Fruit fly (Drosophila melanogaster) whole organism, pupa: ENCODE measurements around the gene Samuel.

Experiments used
- CG10348 ChIP-seq: fragments of 200-800 bp; sonication (Bioruptor generic); IDR thresholded peaks from 2 replicates; pipeline ENCODE4 v1.3.6; 2022; ENCODE audit warnings: missing biosample characterization, missing genetic modification characterization
- CG12605 ChIP-seq: fragments of 200-800 bp; sonication (Bioruptor generic); IDR thresholded peaks from 2 replicates; pipeline ENCODE4 v1.3.6; 2022; ENCODE audit warnings: missing biosample characterization, missing genetic modification characterization
- CG13204 ChIP-seq: fragments of 200-800 bp; sonication (Bioruptor generic); optimal IDR thresholded peaks from 2 replicates; lab custom pipeline; 2018; ENCODE audit warnings: missing biosample characterization, mild to moderate bottlenecking, missing genetic modification characterization, moderate library complexity
- CG14655 ChIP-seq: fragments of 200-800 bp; sonication (Bioruptor generic); optimal IDR thresholded peaks from 3 replicates; lab custom pipeline; 2017; ENCODE audit warnings: mild to moderate bottlenecking, missing biosample characterization, missing genetic modification reagents, missing genetic modification characterization
- CG15710 ChIP-seq: fragments of 200-800 bp; sonication (Bioruptor generic); optimal IDR thresholded peaks from 2 replicates; lab custom pipeline; 2018; ENCODE audit warnings: missing biosample characterization, mild to moderate bottlenecking, missing genetic modification characterization, moderate library complexity
- CG17806 ChIP-seq: fragments of 200-800 bp; sonication (Bioruptor generic); optimal IDR thresholded peaks from 2 replicates; lab custom pipeline; 2018; ENCODE audit warnings: missing biosample characterization, mild to moderate bottlenecking, missing genetic modification characterization, moderate library complexity
- CG32121 ChIP-seq: fragments of 200-800 bp; sonication (Bioruptor generic); IDR thresholded peaks from 2 replicates; pipeline ENCODE4 v1.3.6; 2022; ENCODE audit warnings: missing biosample characterization, missing genetic modification characterization
- CG34367 ChIP-seq: fragments of 200-800 bp; sonication (Bioruptor generic); optimal IDR thresholded peaks from 2 replicates; lab custom pipeline; 2018; ENCODE audit warnings: missing biosample characterization, mild to moderate bottlenecking, missing genetic modification characterization
- CG4496 ChIP-seq: fragments of 200-800 bp; sonication (Bioruptor generic); IDR thresholded peaks from 3 replicates; pipeline ENCODE4 v1.3.6; 2022; ENCODE audit warnings: missing biosample characterization, missing genetic modification characterization
- CG8159 ChIP-seq: fragments of 200-800 bp; sonication (Bioruptor generic); optimal IDR thresholded peaks from 3 replicates; lab custom pipeline; 2018; ENCODE audit warnings: missing biosample characterization, mild to moderate bottlenecking, missing genetic modification characterization, moderate library complexity
- CG8301 ChIP-seq: fragments of 200-800 bp; sonication (Bioruptor generic); optimal IDR thresholded peaks from 2 replicates; lab custom pipeline; 2018; ENCODE audit warnings: missing biosample characterization, mild to moderate bottlenecking, missing genetic modification characterization
- CG9948 ChIP-seq: fragments of 200-800 bp; sonication (Bioruptor generic); optimal IDR thresholded peaks from 2 replicates; lab custom pipeline; 2018; ENCODE audit warnings: missing biosample characterization, mild to moderate bottlenecking, missing genetic modification characterization, moderate library complexity
- D1 ChIP-seq: fragments of 200-800 bp; sonication (Bioruptor generic); optimal IDR thresholded peaks from 2 replicates; lab custom pipeline; 2018; ENCODE audit warnings: missing biosample characterization, mild to moderate bottlenecking, missing genetic modification characterization, moderate library complexity
- EcR ChIP-seq: fragments of 200-800 bp; sonication (Bioruptor generic); optimal IDR thresholded peaks from 3 replicates; lab custom pipeline; 2019; ENCODE audit warnings: missing biosample characterization, missing genetic modification characterization, mild to moderate bottlenecking, moderate library complexity, missing genetic modification reagents
- Ets98B ChIP-seq: fragments of 200-800 bp; sonication (Bioruptor generic); IDR thresholded peaks from 2 replicates; pipeline ENCODE4 v1.3.6; 2022; ENCODE audit warnings: missing biosample characterization, missing genetic modification characterization
- Pif1A ChIP-seq: fragments of 200-800 bp; sonication (Bioruptor generic); optimal IDR thresholded peaks from 3 replicates; lab custom pipeline; 2016; ENCODE audit warnings: missing biosample characterization, missing genetic modification characterization
- Pif1B ChIP-seq: fragments of 200-800 bp; sonication (Bioruptor generic); optimal IDR thresholded peaks from 3 replicates; lab custom pipeline; 2016; ENCODE audit warnings: missing biosample characterization, missing genetic modification characterization
- Snoo ChIP-seq: fragments of 200-800 bp; sonication (Bioruptor generic); optimal IDR thresholded peaks from 3 replicates; lab custom pipeline; 2017; ENCODE audit warnings: missing biosample characterization, mild to moderate bottlenecking, missing genetic modification characterization, inconsistent platforms
- fd96Ca ChIP-seq: fragments of 200-800 bp; sonication (Bioruptor generic); IDR thresholded peaks from 3 replicates; pipeline ENCODE4 v1.3.6; 2022; ENCODE audit warnings: missing biosample characterization, missing genetic modification characterization
- gl ChIP-seq: fragments of 200-800 bp; sonication (Bioruptor generic); optimal IDR thresholded peaks from 2 replicates; lab custom pipeline; 2018; ENCODE audit warnings: missing biosample characterization, mild to moderate bottlenecking, missing genetic modification characterization
- rn ChIP-seq: fragments of 200-800 bp; sonication (Bioruptor generic); IDR thresholded peaks from 2 replicates; pipeline ENCODE4 v1.3.6; 2022; ENCODE audit warnings: missing biosample characterization, missing genetic modification characterization

The Samuel gene

dm6 chr2L:11105320-11105719 lies 38.5 kb upstream of the Samuel start:
- TF ChIP-seq fd96Ca (GFP tag; lab: Robert Waterston, UW): 0 out of 3 replicates have a peak, but pooled peaks have one; percentile 35
- no peak for TF ChIP-seq Pif1B
- no peak for TF ChIP-seq CG12605 (GFP tag; lab: Robert Waterston, UW)
- TF ChIP-seq CG8301 (tag; lab: Kevin White, UChicago): no peak
- TF ChIP-seq, all 21 proteins: peak for 1

DNA sequence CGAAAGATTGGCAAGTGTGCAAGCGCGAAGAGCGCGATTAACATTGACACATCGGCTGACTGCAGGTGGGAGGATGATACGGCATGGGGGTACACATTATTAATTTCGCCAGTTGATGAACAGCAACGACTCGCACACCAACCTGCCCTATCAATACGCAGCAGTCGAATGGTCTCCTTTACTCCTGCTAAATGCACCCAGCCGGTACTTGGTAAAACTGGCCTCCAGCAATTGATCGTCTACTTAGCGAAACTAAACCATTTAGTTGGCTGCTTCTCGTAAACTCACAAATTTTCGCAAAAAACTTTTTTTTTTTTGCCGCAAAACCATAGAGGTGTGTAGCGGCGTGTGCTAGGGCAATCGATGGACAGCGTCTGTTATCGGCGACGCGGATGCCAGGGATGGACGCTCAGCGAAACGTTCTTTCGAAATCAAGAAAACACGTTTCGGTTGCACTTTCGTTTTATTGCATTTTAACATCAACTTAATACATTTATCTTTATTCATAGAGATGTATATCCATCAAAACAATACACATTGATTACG lies 33.8 kb upstream of the Samuel start, which contains the start of gene Ge-1:
Gene Ge-1 (minus strand): TSS at position 373 of the 546 bp plus-strand sequence.
- no peak for TF ChIP-seq CG17806 (tag; lab: Kevin White, UChicago)
- TF ChIP-seq CG4496 (GFP tag; lab: Robert Waterston, UW): no peak
- TF ChIP-seq Ets98B: no peak
- TF ChIP-seq EcR (GFP tag; lab: Kevin White, UChicago): no peak
- TF ChIP-seq gl (tag; lab: Kevin White, UChicago): peak; percentile 2
- no peak for TF ChIP-seq CG34367 (tag; lab: Kevin White, UChicago)

DNA sequence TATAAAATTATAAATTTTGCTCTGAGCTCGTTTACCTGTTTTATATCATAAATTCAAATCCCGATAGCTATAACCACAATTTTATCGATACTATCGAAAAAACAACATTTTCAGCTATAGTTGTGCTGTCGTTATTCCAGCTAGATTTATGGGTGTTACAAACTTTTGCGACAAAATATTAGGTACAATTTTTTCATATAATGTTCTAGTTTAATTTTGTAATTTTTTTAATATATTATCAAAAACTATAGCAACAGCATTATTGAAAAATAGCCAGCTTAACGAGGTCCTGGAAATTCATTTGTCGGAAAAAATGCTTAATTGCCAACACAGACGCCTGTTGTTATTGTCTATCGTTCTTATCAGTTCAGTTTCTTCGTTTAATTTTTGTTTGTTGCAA lies 24.3 kb upstream of the Samuel start, which contains the start of gene Wdr59:
Gene Wdr59 (plus strand): TSS at position 334 of the 400 bp plus-strand sequence.
- no peak for TF ChIP-seq Pif1B
- peak; percentile 42 for TF ChIP-seq CG15710 (tag; lab: Kevin White, UChicago)
- TF ChIP-seq CG17806 (tag; lab: Kevin White, UChicago): peak; percentile 39
- TF ChIP-seq CG32121 (GFP tag; lab: Robert Waterston, UW): peak; percentile 37; the same call in 1 of the 2 replicates
- TF ChIP-seq D1: peak; percentile 87
- TF ChIP-seq CG8159: no peak

- TF ChIP-seq fd96Ca (GFP tag; lab: Robert Waterston, UW) (0 out of 3 replicates have a peak, but pooled peaks have one; percentile 31), CG4496 (GFP tag; lab: Robert Waterston, UW) (0 out of 3 replicates have a peak, but pooled peaks have one; percentile 7), EcR (GFP tag; lab: Kevin White, UChicago) (no peak)
These were observed 19.6 kb upstream of the Samuel start, which contains the start of gene CG16854 for dm6 chr2L:11086357-11086924. TSS of gene CG16854 (plus strand) at chr2L:11086721.

DNA sequence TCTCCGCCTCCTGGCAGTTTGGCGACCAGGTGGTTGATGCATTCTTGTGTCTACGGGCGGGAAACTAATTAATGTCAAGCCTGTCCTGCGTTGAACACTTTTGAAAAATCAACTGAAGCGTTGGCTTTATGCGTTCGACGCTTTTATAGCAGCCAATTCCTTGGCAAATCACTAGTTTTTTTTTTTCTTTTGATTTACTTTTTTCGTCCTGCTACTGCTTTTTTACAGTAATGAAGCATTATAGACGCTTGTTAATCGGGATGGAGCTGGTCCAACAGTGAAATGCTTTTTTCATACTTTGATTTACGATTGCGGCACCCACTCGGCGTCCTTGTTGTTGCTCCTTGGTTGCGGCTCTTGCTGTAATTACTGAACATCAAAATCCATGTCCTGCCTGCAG lies 18.3 kb upstream of the Samuel start, which contains the start of gene AstCC:
Gene AstCC (minus strand): TSS at position 101 of the 400 bp plus-strand sequence.
- TF ChIP-seq CG32121 (GFP tag; lab: Robert Waterston, UW) (no peak), Ets98B (no peak), Pif1B (no peak), CG14655 (GFP tag; lab: Kevin White, UChicago) (no peak), CG8159 (no peak), CG34367 (tag; lab: Kevin White, UChicago) (no peak), rn (GFP tag; lab: Robert Waterston, UW) (no peak), Snoo (tag; lab: Kevin White, UChicago) (no peak), CG17806 (tag; lab: Kevin White, UChicago) (no peak), Pif1A (no peak), CG8301 (tag; lab: Kevin White, UChicago) (no peak), CG10348 (GFP tag; lab: Robert Waterston, UW) (no peak), CG13204 (GFP tag; lab: Kevin White, UChicago) (no peak), gl (tag; lab: Kevin White, UChicago) (no peak)

dm6 chr2L:11082025-11082424 lies 15.2 kb upstream of the Samuel start:
- TF ChIP-seq CG12605 (GFP tag; lab: Robert Waterston, UW): peak; percentile 95
- TF ChIP-seq D1: no peak

DNA sequence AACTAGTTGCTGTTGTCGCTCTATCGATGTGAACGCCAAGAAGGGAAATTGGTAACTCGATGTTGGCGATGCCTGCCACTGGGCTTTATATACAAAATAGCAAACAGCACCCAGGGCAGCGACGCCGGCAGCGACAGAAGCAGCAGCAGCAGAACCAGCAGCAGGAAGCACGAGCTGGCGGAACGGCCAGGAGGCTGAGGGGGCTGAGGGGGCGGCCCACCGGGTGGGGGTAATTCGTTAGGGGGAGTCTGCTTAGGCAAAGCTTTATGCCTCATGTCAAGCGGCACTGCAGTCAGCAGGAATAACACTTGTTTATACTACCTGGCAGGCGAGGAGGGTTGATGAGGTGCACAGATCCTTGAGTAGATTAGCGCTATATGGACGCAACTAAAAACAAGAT lies 14.5 kb upstream of the Samuel start, which contains the start of gene AstC:
Gene AstC (minus strand): TSS at position 63 of the 400 bp plus-strand sequence.
- no peak for TF ChIP-seq CG32121 (GFP tag; lab: Robert Waterston, UW)
- no peak for TF ChIP-seq CG10348 (GFP tag; lab: Robert Waterston, UW)
- no peak for TF ChIP-seq CG4496 (GFP tag; lab: Robert Waterston, UW)
- TF ChIP-seq CG14655 (GFP tag; lab: Kevin White, UChicago): no peak
- TF ChIP-seq CG9948: no peak
- TF ChIP-seq CG15710 (tag; lab: Kevin White, UChicago): no peak
- no peak for TF ChIP-seq Ets98B
- TF ChIP-seq CG8301 (tag; lab: Kevin White, UChicago): no peak
- TF ChIP-seq CG13204 (GFP tag; lab: Kevin White, UChicago): no peak
